Worm (Caenorhabditis elegans): Measurements from ENCODE around the gene sek-3.

sek-3 gene

DNA sequence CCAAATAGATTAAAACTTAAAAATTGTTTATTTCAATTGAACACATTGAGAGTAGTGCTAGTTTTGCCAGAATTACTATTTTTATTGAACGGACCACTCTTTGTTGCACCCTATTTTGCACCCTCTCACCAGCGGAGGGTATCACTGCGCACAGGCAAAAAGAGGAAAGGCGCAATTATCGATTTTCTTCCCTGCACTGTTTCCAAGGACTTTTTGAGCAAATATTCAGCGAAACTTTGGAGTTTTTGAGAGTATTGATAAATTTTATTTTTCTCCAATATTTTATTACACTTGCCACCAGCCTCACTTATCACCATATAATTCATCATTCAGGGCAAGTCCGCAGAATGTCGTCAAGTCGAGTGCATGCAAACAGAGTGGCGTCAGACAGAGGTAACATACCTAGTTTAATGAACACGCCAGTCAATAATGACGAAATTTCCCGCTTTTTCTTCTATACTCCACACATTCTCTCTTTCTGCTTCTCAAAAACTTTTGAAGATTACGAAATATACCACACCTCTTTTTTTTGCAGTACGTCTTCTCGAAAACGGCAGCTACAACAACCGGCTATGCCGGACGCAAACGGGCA is 467 bp downstream of the sek-3 start:
- peak; percentile 56 for TF ChIP-seq C34F6.9 (tag; optimal IDR thresholded peaks at IDR 0.05)
- peak; percentile 70 for TF ChIP-seq fos-1 (tag; optimal IDR thresholded peaks at IDR 0.05)
- TF ChIP-seq lin-39 (tag; optimal IDR thresholded peaks at IDR 0.05), result no peak
- TF ChIP-seq ZK546.5 (tag; optimal IDR thresholded peaks at IDR 0.05), result no peak
- no peak for TF ChIP-seq nhr-10 (tag; optimal IDR thresholded peaks at IDR 0.05)
- no peak for TF ChIP-seq nhr-25 (tag; optimal IDR thresholded peaks at IDR 0.05)
- TF ChIP-seq nhr-77 (tag; optimal IDR thresholded peaks at IDR 0.05), result no peak
- TF ChIP-seq gmeb-1 (tag; optimal IDR thresholded peaks at IDR 0.05), result peak; percentile 0
- TF ChIP-seq blmp-1 (tag; optimal IDR thresholded peaks at IDR 0.05; ENCODE audit: insufficient read depth), result no peak
- TF ChIP-seq nhr-237 (tag; optimal IDR thresholded peaks at IDR 0.05), result no peak
- TF ChIP-seq lin-11 (tag; optimal IDR thresholded peaks at IDR 0.05), result no peak
- peak; percentile 20 for TF ChIP-seq sma-9 (GFP tag; optimal IDR thresholded peaks at IDR 0.05)
- no peak for TF ChIP-seq sma-9 (tag; optimal IDR thresholded peaks at IDR 0.05)
- TF ChIP-seq nhr-129 (tag; optimal IDR thresholded peaks at IDR 0.05), result peak; percentile 72
- TF ChIP-seq unc-55 (GFP tag; optimal IDR thresholded peaks at IDR 0.05), result peak; percentile 75
- TF ChIP-seq crh-2 (tag; optimal IDR thresholded peaks at IDR 0.05), result peak; percentile 51
- peak in 1 of 2 experiments; percentile 27 for TF ChIP-seq lsy-2 (tag; optimal IDR thresholded peaks at IDR 0.05)
- no peak for TF ChIP-seq egl-27 (tag; optimal IDR thresholded peaks at IDR 0.05)
- TF ChIP-seq lin-13 (GFP tag; optimal IDR thresholded peaks at IDR 0.05), result peak; percentile 18

DNA sequence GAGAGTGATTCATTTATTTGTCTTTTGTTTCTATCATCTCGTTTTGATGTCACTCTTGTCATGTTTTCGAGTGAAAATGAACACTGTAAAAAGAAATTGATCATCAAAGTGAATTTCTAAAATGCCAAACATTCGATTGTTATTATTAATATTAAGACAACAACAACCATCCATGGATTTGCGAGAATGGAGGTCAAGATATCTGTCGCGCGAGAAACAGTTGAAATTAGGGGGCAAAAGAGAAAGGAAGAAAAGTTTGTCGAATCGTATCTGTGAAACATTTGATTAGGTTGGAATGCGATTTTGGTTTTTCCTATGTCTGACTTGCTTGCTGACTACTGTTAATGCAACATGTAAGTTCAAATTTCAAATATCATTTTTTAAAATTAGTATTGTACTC is 3.3 kb downstream of the sek-3 start, which contains the start of gene ZC449.2:
TSS of gene ZC449.2 (plus strand) at position 290 of the 400 bp plus-strand sequence.
- TF ChIP-seq skn-1 (tag; optimal IDR thresholded peaks at IDR 0.05), result no peak
- TF ChIP-seq sma-3 (GFP tag; optimal IDR thresholded peaks at IDR 0.05), result no peak

DNA sequence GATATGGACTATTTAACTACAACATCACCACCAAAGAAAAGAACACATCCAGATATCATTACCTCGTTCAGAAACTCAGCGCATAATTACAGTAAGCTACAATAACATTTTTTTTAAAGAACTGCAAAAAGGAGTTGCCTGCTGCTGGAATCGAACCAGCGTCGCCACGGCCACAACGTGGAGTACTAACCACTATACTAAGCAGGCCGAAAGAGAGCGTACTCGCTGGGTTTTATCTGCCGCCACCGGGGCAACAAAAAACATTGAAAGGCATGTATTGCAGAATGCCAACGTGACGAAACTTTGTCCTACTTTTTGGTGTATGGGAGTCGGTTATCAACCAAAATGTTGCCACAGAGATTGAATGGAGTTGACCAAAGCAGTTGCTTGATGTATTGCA is 5.0 kb downstream of the sek-3 start:
- TF ChIP-seq peb-1 (tag; optimal IDR thresholded peaks at IDR 0.05) (no peak), sem-4 (tag; optimal IDR thresholded peaks at IDR 0.05) (no peak), ztf-1 (GFP tag; conservative IDR thresholded peaks at IDR 0.05) (no peak), zag-1 (tag; optimal IDR thresholded peaks at IDR 0.05) (peak; percentile 8), dmd-4 (tag; optimal IDR thresholded peaks at IDR 0.05) (no peak), ceh-82 (tag; optimal IDR thresholded peaks at IDR 0.05) (no peak), nhr-11 (tag; optimal IDR thresholded peaks at IDR 0.05) (no peak), C34F6.9 (tag; optimal IDR thresholded peaks at IDR 0.05) (peak; percentile 14), lin-11 (tag; optimal IDR thresholded peaks at IDR 0.05) (peak; percentile 43), aly-2 (tag; optimal IDR thresholded peaks at IDR 0.05) (no peak), fos-1 (tag; optimal IDR thresholded peaks at IDR 0.05) (peak; percentile 54), lin-39 (tag; optimal IDR thresholded peaks at IDR 0.05) (no peak), mbf-1 (tag; optimal IDR thresholded peaks at IDR 0.05) (no peak), nhr-23 (tag; optimal IDR thresholded peaks at IDR 0.05) (no peak), nhr-12 (tag; optimal IDR thresholded peaks at IDR 0.05) (no peak), sma-3 (GFP tag; optimal IDR thresholded peaks at IDR 0.05) (peak; percentile 31), ztf-11 (tag; optimal IDR thresholded peaks at IDR 0.05) (no peak), ZK546.5 (tag; optimal IDR thresholded peaks at IDR 0.05) (no peak), ztf-4 (tag; optimal IDR thresholded peaks at IDR 0.05) (no peak), Y55F3AM.14 (GFP tag; optimal IDR thresholded peaks at IDR 0.05) (no peak), crh-2 (tag; optimal IDR thresholded peaks at IDR 0.05) (peak; percentile 74), lin-13 (GFP tag; optimal IDR thresholded peaks at IDR 0.05) (peak; percentile 37), nhr-237 (tag; optimal IDR thresholded peaks at IDR 0.05) (no peak), mdl-1 (tag; optimal IDR thresholded peaks at IDR 0.05) (peak in 1 of 2 experiments; percentile 19), lsy-2 (tag; optimal IDR thresholded peaks at IDR 0.05) (peak in 1 of 2 experiments; percentile 47), sma-9 (GFP tag; optimal IDR thresholded peaks at IDR 0.05) (peak; percentile 73), sma-9 (tag; optimal IDR thresholded peaks at IDR 0.05) (no peak), F13H6.1 (tag; optimal IDR thresholded peaks at IDR 0.05) (peak; percentile 43), nhr-6 (tag; optimal IDR thresholded peaks at IDR 0.05) (no peak), nhr-129 (tag; optimal IDR thresholded peaks at IDR 0.05) (peak; percentile 83), nhr-10 (tag; optimal IDR thresholded peaks at IDR 0.05) (no peak), nhr-25 (tag; optimal IDR thresholded peaks at IDR 0.05) (no peak), unc-39 (tag; optimal IDR thresholded peaks at IDR 0.05) (no peak), nhr-21 (tag; optimal IDR thresholded peaks at IDR 0.05) (peak; percentile 51), blmp-1 (tag; optimal IDR thresholded peaks at IDR 0.05; ENCODE audit: insufficient read depth) (no peak), alr-1 (tag; optimal IDR thresholded peaks at IDR 0.05) (no peak), mab-5 (tag; optimal IDR thresholded peaks at IDR 0.05) (no peak), ceh-16 (tag; optimal IDR thresholded peaks at IDR 0.05) (peak; percentile 23), gmeb-1 (tag; optimal IDR thresholded peaks at IDR 0.05) (no peak), skn-1 (tag; optimal IDR thresholded peaks at IDR 0.05) (no peak), unc-55 (GFP tag; optimal IDR thresholded peaks at IDR 0.05) (peak; percentile 22), ama-1 (optimal IDR thresholded peaks at IDR 0.05) (no peak), snpc-4 (tag; optimal IDR thresholded peaks at IDR 0.05) (no peak), unc-62 (GFP tag; optimal IDR thresholded peaks at IDR 0.05) (no peak)

Data from whole organism, L2 larva.